Fruit fly (Drosophila melanogaster) whole organism, wandering third instar larva: ENCODE results near the gene Droj2.

Experiments
- CG32264 ChIP-seq: fragments of 200-800 bp; sonication (Bioruptor generic); optimal IDR thresholded peaks from 2 replicates; lab custom pipeline; 2016; ENCODE audit warnings: missing biosample characterization, missing genetic modification characterization
- GATAd ChIP-seq: sonication (Bioruptor generic); optimal IDR thresholded peaks from 2 replicates; lab custom pipeline; 2016; ENCODE audit warnings: missing biosample characterization, missing genetic modification characterization
- HLH106 ChIP-seq: fragments of 200-800 bp; optimal IDR thresholded peaks from 3 replicates; lab custom pipeline; 2019; ENCODE audit warnings: missing biosample characterization, mild to moderate bottlenecking, missing genetic modification characterization, moderate library complexity
- Hr83 ChIP-seq: fragments of 200-300 bp; sonication (Bioruptor generic); optimal IDR thresholded peaks from 2 replicates; lab custom pipeline; 2016; ENCODE audit warnings: missing biosample characterization, mild to moderate bottlenecking, missing genetic modification characterization, moderate library complexity; ENCODE audit not compliant: poor library complexity, severe bottlenecking
- Mio ChIP-seq: sonication (Bioruptor generic); optimal IDR thresholded peaks from 2 replicates; lab custom pipeline; 2016; ENCODE audit warnings: missing biosample characterization, missing genetic modification characterization
- Myc ChIP-seq: fragments of >200 bp; optimal IDR thresholded peaks from 2 replicates; lab custom pipeline; 2017
- OdsH ChIP-seq: fragments of 200-800 bp; sonication (Bioruptor generic); optimal IDR thresholded peaks from 2 replicates; lab custom pipeline; 2016; ENCODE audit warnings: missing biosample characterization, mild to moderate bottlenecking, missing genetic modification characterization
- brk ChIP-seq: fragments of 200-800 bp; sonication (Bioruptor generic); optimal IDR thresholded peaks from 2 replicates; lab custom pipeline; 2016; ENCODE audit warnings: missing biosample characterization, mild to moderate bottlenecking, missing genetic modification characterization
- usp ChIP-seq: fragments of >200 bp; optimal IDR thresholded peaks from 2 replicates; lab custom pipeline; 2017; ENCODE audit warnings: missing biosample characterization, missing genetic modification characterization

- TF ChIP-seq CG32264 (no peak), Mio (no peak), brk (GFP tag; lab: Kevin White, UChicago) (no peak), usp (GFP tag; lab: Kevin White, UChicago) (no peak), Myc (lab: Kevin White, UChicago) (no peak), Hr83 (GFP tag; lab: Kevin White, UChicago) (no peak), GATAd (no peak), OdsH (GFP tag; lab: Kevin White, UChicago) (no peak), HLH106 (tag; lab: Kevin White, UChicago) (no peak)
Measured at dm6 chr3R:13334007-13334406, 47.9 kb upstream of the Droj2 start, which contains the start of gene PK2-R2.
